Worm (Caenorhabditis elegans) whole organism, L1 larva: Measurements from ENCODE around the gene nlp-31.

Source experiments
- C34B4.2 ChIP-seq: sonication (generic microtip); optimal IDR thresholded peaks from 2 replicates; lab custom pipeline; 2017; ENCODE audit warnings: mild to moderate bottlenecking, missing genetic modification characterization, missing compliant biosample characterization
- F16B12.6 ChIP-seq: fragments of 150-350 bp; optimal IDR thresholded peaks from 2 replicates; lab custom pipeline; 2014; ENCODE audit warnings: missing biosample characterization, missing genetic modification characterization
- alr-1 ChIP-seq: fragments of 200-800 bp; sonication (Bioruptor generic); optimal IDR thresholded peaks from 2 replicates; lab custom pipeline; 2018; ENCODE audit warnings: borderline replicate concordance, mild to moderate bottlenecking, missing genetic modification characterization, missing compliant biosample characterization
- aly-2 ChIP-seq: fragments of 150-350 bp; optimal IDR thresholded peaks from 2 replicates; lab custom pipeline; 2014; ENCODE audit warnings: missing biosample characterization, missing genetic modification characterization
- ama-1 ChIP-seq: fragments of 150-350 bp; optimal IDR thresholded peaks from 2 replicates; lab custom pipeline; 2014
- blmp-1 ChIP-seq: fragments of 150-350 bp; optimal IDR thresholded peaks from 2 replicates; lab custom pipeline; 2014; ENCODE audit warnings: missing biosample characterization, missing genetic modification characterization
- ceh-63 ChIP-seq: fragments of 200-800 bp; sonication (Bioruptor generic); optimal IDR thresholded peaks from 2 replicates; lab custom pipeline; 2018; ENCODE audit warnings: mild to moderate bottlenecking, missing genetic modification characterization, missing compliant biosample characterization
- ceh-8 ChIP-seq: fragments of 200-800 bp; sonication (Bioruptor generic); optimal IDR thresholded peaks from 2 replicates; lab custom pipeline; 2018; ENCODE audit warnings: mild to moderate bottlenecking, missing genetic modification characterization, moderate library complexity, missing compliant biosample characterization
- ceh-90 ChIP-seq: sonication (generic microtip); optimal IDR thresholded peaks from 2 replicates; lab custom pipeline; 2016; ENCODE audit warnings: missing genetic modification characterization, missing compliant biosample characterization
- ces-1 ChIP-seq: fragments of 150-350 bp; optimal IDR thresholded peaks from 2 replicates; lab custom pipeline; 2014; ENCODE audit warnings: missing biosample characterization, missing genetic modification reagents, missing genetic modification characterization
- dsc-1 ChIP-seq: sonication (generic microtip); optimal IDR thresholded peaks from 2 replicates; lab custom pipeline; 2016; ENCODE audit warnings: mild to moderate bottlenecking, missing genetic modification characterization, missing compliant biosample characterization
- efl-1 ChIP-seq, 4 experiments: fragments of 150-350 bp; optimal IDR thresholded peaks in 3 of 4; peaks in 1 of 4; 1 replicate in 1 of 4; 2 replicates in 3 of 4; lab custom pipeline; 2014; ENCODE audit warnings: missing biosample characterization in 2 of 4, missing genetic modification characterization in 2 of 4, missing genetic modification reagents in 2 of 4
- egl-13 ChIP-seq: sonication (generic microtip); optimal IDR thresholded peaks from 2 replicates; lab custom pipeline; 2016; ENCODE audit warnings: missing genotype, missing genetic modification reagents, missing genetic modification characterization, missing compliant biosample characterization
- elt-2 ChIP-seq: sonication (generic microtip); optimal IDR thresholded peaks from 2 replicates; lab custom pipeline; 2016; ENCODE audit warnings: missing genetic modification characterization, mild to moderate bottlenecking, inconsistent platforms, missing compliant biosample characterization, missing genetic modification reagents
- elt-3 ChIP-seq, 6 experiments: fragments of 150-350 bp in 1 of 6; sonication (generic microtip); optimal IDR thresholded peaks; 2 replicates each; lab custom pipeline; 2017 to 2018; ENCODE audit warnings: missing biosample characterization in 6 of 6, missing genetic modification characterization in 6 of 6, inconsistent platforms in 1 of 6
- fkh-10 ChIP-seq: sonication (generic microtip); optimal IDR thresholded peaks from 2 replicates; lab custom pipeline; 2017; ENCODE audit warnings: missing biosample characterization, missing genetic modification reagents, missing genetic modification characterization
- grh-1 ChIP-seq: fragments of 200-800 bp; sonication (Bioruptor generic); IDR thresholded peaks from 2 replicates; pipeline ENCODE4 v1.3.6; 2022; ENCODE audit warnings: missing genetic modification reagents, missing genetic modification characterization, missing compliant biosample characterization
- hlh-17 ChIP-seq: fragments of 200-800 bp; sonication (Bioruptor generic); optimal IDR thresholded peaks from 2 replicates; lab custom pipeline; 2018; ENCODE audit warnings: missing genetic modification characterization, mild to moderate bottlenecking, missing compliant biosample characterization, moderate library complexity, borderline replicate concordance
- lin-13 ChIP-seq: fragments of 150-350 bp; optimal IDR thresholded peaks from 2 replicates; lab custom pipeline; 2014; ENCODE audit warnings: missing biosample characterization, missing genetic modification reagents, missing genetic modification characterization
- lin-15B ChIP-seq: fragments of 150-350 bp; sonication (generic microtip); optimal IDR thresholded peaks from 3 replicates; lab custom pipeline; 2014; ENCODE audit warnings: missing biosample characterization, missing genetic modification characterization
- lin-39 ChIP-seq: fragments of 150-350 bp; optimal IDR thresholded peaks from 2 replicates; lab custom pipeline; 2014; ENCODE audit warnings: missing biosample characterization, missing genetic modification reagents, missing genetic modification characterization
- lir-3 ChIP-seq: sonication (generic microtip); optimal IDR thresholded peaks from 2 replicates; lab custom pipeline; 2016; ENCODE audit warnings: mild to moderate bottlenecking, missing genetic modification characterization, moderate library complexity, missing compliant biosample characterization; ENCODE audit not compliant: poor library complexity
- mdl-1 ChIP-seq, 2 experiments: fragments of 150-350 bp; optimal IDR thresholded peaks; 2 replicates each; lab custom pipeline; 2014 to 2017; ENCODE audit warnings: missing biosample characterization in 2 of 2, missing genetic modification characterization in 2 of 2, inconsistent platforms in 1 of 2
- mep-1 ChIP-seq: fragments of 150-350 bp; optimal IDR thresholded peaks from 2 replicates; lab custom pipeline; 2014; ENCODE audit warnings: missing biosample characterization, missing genetic modification characterization
- nhr-20 ChIP-seq: sonication (generic microtip); optimal IDR thresholded peaks from 2 replicates; lab custom pipeline; 2016; ENCODE audit warnings: mild to moderate bottlenecking, missing genetic modification characterization, missing compliant biosample characterization
- nhr-47 ChIP-seq: sonication (generic microtip); optimal IDR thresholded peaks from 2 replicates; lab custom pipeline; 2016; ENCODE audit warnings: mild to moderate bottlenecking, missing genetic modification characterization, moderate library complexity, missing compliant biosample characterization
- nhr-77 ChIP-seq: fragments of 150-350 bp; optimal IDR thresholded peaks from 2 replicates; lab custom pipeline; 2014; ENCODE audit warnings: missing biosample characterization, missing genetic modification characterization
- nhr-84 ChIP-seq: sonication (generic microtip); optimal IDR thresholded peaks from 2 replicates; lab custom pipeline; 2017; ENCODE audit warnings: missing biosample characterization, missing genetic modification characterization
- nhr-90 ChIP-seq: sonication (generic microtip); optimal IDR thresholded peaks from 2 replicates; lab custom pipeline; 2016; ENCODE audit warnings: mild to moderate bottlenecking, missing genetic modification characterization, missing compliant biosample characterization; ENCODE audit not compliant: poor library complexity
- pax-3 ChIP-seq: fragments of 200-800 bp; sonication (Bioruptor generic); optimal IDR thresholded peaks from 2 replicates; lab custom pipeline; 2018; ENCODE audit warnings: mild to moderate bottlenecking, missing genetic modification characterization, moderate library complexity, missing compliant biosample characterization
- snpc-4 ChIP-seq: fragments of 150-350 bp; optimal IDR thresholded peaks from 2 replicates; lab custom pipeline; 2014; ENCODE audit warnings: missing biosample characterization, missing genetic modification characterization
- sup-37 ChIP-seq: fragments of 200-800 bp; sonication (Bioruptor generic); optimal IDR thresholded peaks from 2 replicates; lab custom pipeline; 2018; ENCODE audit warnings: mild to moderate bottlenecking, missing genetic modification characterization, missing compliant biosample characterization
- swsn-7 ChIP-seq: sonication (generic microtip); optimal IDR thresholded peaks from 2 replicates; lab custom pipeline; 2016; ENCODE audit warnings: missing genetic modification characterization, missing compliant biosample characterization
- tbx-2 ChIP-seq: sonication (generic microtip); optimal IDR thresholded peaks from 2 replicates; lab custom pipeline; 2016; ENCODE audit warnings: missing genetic modification characterization, missing compliant biosample characterization
- tlp-1 ChIP-seq: fragments of 150-350 bp; optimal IDR thresholded peaks from 2 replicates; lab custom pipeline; 2014; ENCODE audit warnings: missing biosample characterization, missing genetic modification characterization
- unc-30 ChIP-seq: sonication (generic microtip); optimal IDR thresholded peaks from 2 replicates; lab custom pipeline; 2017; ENCODE audit warnings: missing biosample characterization, missing genetic modification characterization
- unc-62 ChIP-seq: fragments of 150-350 bp; optimal IDR thresholded peaks from 2 replicates; lab custom pipeline; 2014; ENCODE audit warnings: missing biosample characterization, missing genetic modification reagents, missing genetic modification characterization
- unc-98 ChIP-seq: fragments of 200-800 bp; sonication (Bioruptor generic); IDR thresholded peaks from 2 replicates; pipeline ENCODE4 v1.3.6; 2022; ENCODE audit warnings: missing genetic modification characterization, missing compliant biosample characterization
- vab-15 ChIP-seq: sonication (generic microtip); optimal IDR thresholded peaks from 2 replicates; lab custom pipeline; 2017; ENCODE audit warnings: missing genotype, mild to moderate bottlenecking, missing genetic modification characterization, missing compliant biosample characterization
- xbp-1 ChIP-seq: sonication (generic microtip); optimal IDR thresholded peaks from 2 replicates; lab custom pipeline; 2016; ENCODE audit warnings: missing genetic modification characterization, missing compliant biosample characterization
- zip-4 ChIP-seq: fragments of 200-800 bp; sonication (Bioruptor generic); optimal IDR thresholded peaks from 2 replicates; lab custom pipeline; 2018; ENCODE audit warnings: mild to moderate bottlenecking, missing genetic modification characterization, moderate library complexity, missing compliant biosample characterization
- ztf-11 ChIP-seq, 2 experiments: sonication (generic microtip); optimal IDR thresholded peaks; 2 replicates each; lab custom pipeline; 2016 to 2017; ENCODE audit warnings: missing genetic modification characterization in 2 of 2, missing biosample characterization in 1 of 2, missing compliant biosample characterization in 1 of 2

Gene nlp-31

ce11 chrV:3953739-3954138, 26.1 kb upstream of the nlp-31 start, which contains the start of gene str-247:
Gene str-247, plus strand, starts transcription at chrV:3954039.
- TF ChIP-seq mep-1 (tag; lab: Kevin White, UChicago): no peak
- TF ChIP-seq vab-15: no peak
- no peak for TF ChIP-seq elt-2 (tag; lab: Kevin White, UChicago)
- no peak for TF ChIP-seq lin-15B (tag; lab: Kevin White, UChicago)
- no peak for TF ChIP-seq ztf-11 (tag; optimal IDR thresholded peaks at IDR 0.05; lab: Kevin White, UChicago)
- TF ChIP-seq elt-3 (tag; optimal IDR thresholded peaks at IDR 0.05; lab: Kevin White, UChicago): no peak
- TF ChIP-seq ama-1 (lab: Kevin White, UChicago): no peak
- no peak for TF ChIP-seq nhr-84 (tag; lab: Kevin White, UChicago)
- TF ChIP-seq, all 84 proteins: peak for 0

- no peak for TF ChIP-seq nhr-77 (tag; lab: Kevin White, UChicago)
- TF ChIP-seq nhr-20 (tag; lab: Kevin White, UChicago): peak; percentile 30
These were observed 22.2 kb upstream of the nlp-31 start, which contains the start of gene cyp-34A5 for ce11 chrV:3957608-3958007. Gene cyp-34A5, minus strand, starts transcription at chrV:3957708.

- TF ChIP-seq hlh-17 (GFP tag; lab: Kevin White, UChicago) (no peak), xbp-1 (no peak), alr-1 (tag; lab: Kevin White, UChicago) (no peak)
These were observed 18.6 kb upstream of the nlp-31 start, which contains the start of gene cyp-34A6 for ce11 chrV:3961235-3961634. Gene cyp-34A6, minus strand, starts transcription at chrV:3961335.

DNA sequence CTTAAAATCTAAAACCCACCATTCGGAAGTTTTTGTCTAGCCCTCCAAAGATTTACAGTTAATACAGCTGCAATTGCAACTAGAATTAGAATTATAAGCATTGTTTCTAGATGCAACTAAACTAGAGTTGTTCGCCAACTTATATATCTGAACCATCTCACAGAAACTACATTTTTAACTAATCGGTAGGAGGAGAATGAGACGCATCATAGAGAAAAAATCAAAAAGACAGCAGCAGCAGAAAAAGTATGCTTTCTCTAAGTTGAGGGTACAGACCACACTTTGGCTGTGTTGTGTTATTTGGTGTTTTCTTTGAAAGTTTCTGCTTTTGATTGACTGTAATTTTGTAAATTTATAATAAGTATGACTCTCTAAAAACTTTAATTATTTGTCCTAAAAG, 16.1 kb upstream of the nlp-31 start, which contains the start of gene cyp-34A7:
Gene cyp-34A7, minus strand, starts transcription at position 101 of the 400 bp plus-strand sequence.
- TF ChIP-seq blmp-1 (tag; lab: Kevin White, UChicago) (no peak), tbx-2 (tag; lab: Kevin White, UChicago) (no peak), tlp-1 (tag; lab: Kevin White, UChicago) (no peak), unc-98 (GFP tag; lab: Robert Waterston, UW) (no peak), ceh-8 (GFP tag; lab: Kevin White, UChicago) (no peak), unc-62 (GFP tag; lab: Kevin White, UChicago) (no peak), mdl-1 (tag; optimal IDR thresholded peaks at IDR 0.05; lab: Kevin White, UChicago) (no peak), lin-13 (GFP tag; lab: Kevin White, UChicago) (no peak), egl-13 (tag; lab: Kevin White, UChicago) (no peak), C34B4.2 (tag; lab: Kevin White, UChicago) (no peak), grh-1 (GFP tag; lab: Robert Waterston, UW) (no peak), ceh-90 (tag; lab: Kevin White, UChicago) (no peak), dsc-1 (no peak)

DNA sequence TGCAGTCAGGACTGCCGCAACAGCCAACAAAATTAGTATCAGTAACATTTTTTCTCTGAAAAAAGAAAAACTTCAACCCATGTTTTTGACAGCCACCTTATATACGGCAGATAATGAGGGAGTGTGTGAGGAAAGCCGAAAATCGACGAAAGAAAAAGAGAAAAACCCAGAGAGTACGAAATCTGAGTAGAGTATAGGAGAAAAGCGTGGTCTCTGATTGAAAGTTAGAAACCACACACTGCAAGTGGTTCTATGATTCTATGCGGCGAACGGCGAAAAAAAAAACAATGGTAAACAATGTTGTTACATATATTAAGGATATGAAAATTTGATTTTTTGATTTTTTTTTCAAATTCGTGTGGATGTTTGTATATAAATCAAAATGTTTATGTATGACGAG, 12.1 kb upstream of the nlp-31 start, which contains the start of gene cyp-34A8:
Gene cyp-34A8, minus strand, starts transcription at position 62 of the 400 bp plus-strand sequence.
- no peak for TF ChIP-seq F16B12.6 (tag; lab: Kevin White, UChicago)
- TF ChIP-seq nhr-47 (tag; lab: Kevin White, UChicago): no peak
- TF ChIP-seq swsn-7 (tag; lab: Kevin White, UChicago): no peak
- TF ChIP-seq snpc-4 (tag; lab: Kevin White, UChicago): no peak
- TF ChIP-seq aly-2 (tag; lab: Kevin White, UChicago): no peak
- TF ChIP-seq elt-2 (tag; lab: Kevin White, UChicago): no peak
- TF ChIP-seq mep-1 (tag; lab: Kevin White, UChicago): peak; percentile 38
- TF ChIP-seq sup-37 (GFP tag; lab: Kevin White, UChicago): no peak
- no peak for TF ChIP-seq lin-39 (tag; lab: Kevin White, UChicago)
- TF ChIP-seq dsc-1: no peak
- TF ChIP-seq ceh-63 (GFP tag; lab: Kevin White, UChicago): no peak
- TF ChIP-seq mdl-1 (tag; optimal IDR thresholded peaks at IDR 0.05; lab: Kevin White, UChicago): no peak
- no peak for TF ChIP-seq nhr-84 (tag; lab: Kevin White, UChicago)
- no peak for TF ChIP-seq lin-13 (GFP tag; lab: Kevin White, UChicago)
- TF ChIP-seq vab-15: no peak
- TF ChIP-seq zip-4 (GFP tag; lab: Kevin White, UChicago): no peak
- no peak for TF ChIP-seq unc-30
- TF ChIP-seq tbx-2 (tag; lab: Kevin White, UChicago): no peak
- no peak for TF ChIP-seq unc-98 (GFP tag; lab: Robert Waterston, UW)
- TF ChIP-seq efl-1 (optimal IDR thresholded peaks at IDR 0.05; lab: Kevin White, UChicago): no peak
- TF ChIP-seq efl-1 (GFP tag; optimal IDR thresholded peaks at IDR 0.05 in 1 of 2; lab: Kevin White, UChicago): peak in 1 of 2 experiments; percentile 68
- TF ChIP-seq C34B4.2 (tag; lab: Kevin White, UChicago): no peak
- TF ChIP-seq blmp-1 (tag; lab: Kevin White, UChicago): peak; percentile 73
- no peak for TF ChIP-seq ztf-11 (tag; optimal IDR thresholded peaks at IDR 0.05; lab: Kevin White, UChicago)
- no peak for TF ChIP-seq fkh-10
- no peak for TF ChIP-seq lir-3 (tag; lab: Kevin White, UChicago)
- TF ChIP-seq nhr-90 (tag; lab: Kevin White, UChicago): peak; percentile 15
- no peak for TF ChIP-seq ces-1 (GFP tag; lab: Kevin White, UChicago)
- TF ChIP-seq pax-3: no peak
